In genomic region chrIV:8986761-8987316, ce11 we compare ENCODE assay signal across 3 worm cellular contexts.
TF ChIP-seq lines count a peak whose summit lies in the region.

TSS of gene bre-1 (plus strand) at chrIV:8987266.

TF ChIP-seq in whole organism, L2 larva, 48 proteins besides CTCF, POLR2A, EP300 and RAD21 (continued from another document):
- no peak for TF ChIP-seq nhr-237 (tag; optimal IDR thresholded peaks at IDR 0.05; lab: Kevin White, UChicago)

TF ChIP-seq in whole organism, L4 larva, 104 proteins besides CTCF, POLR2A, EP300 and RAD21 (continued from another document):
- TF ChIP-seq nhr-11 (tag; optimal IDR thresholded peaks at IDR 0.05; lab: Kevin White, UChicago) (no peak), lin-15B (tag; optimal IDR thresholded peaks at IDR 0.05; lab: Kevin White, UChicago) (no peak), F44E2.7 (GFP tag; IDR thresholded peaks at IDR 0.05; lab: Robert Waterston, UW) (no peak), mep-1 (tag; optimal IDR thresholded peaks at IDR 0.05; lab: Kevin White, UChicago) (no peak), daf-16 (GFP tag; optimal IDR thresholded peaks at IDR 0.05; lab: Kevin White, UChicago) (no peak), daf-16 (tag; optimal IDR thresholded peaks at IDR 0.05; lab: Kevin White, UChicago) (peak; percentile 49)

TF ChIP-seq in whole organism, late embryonic, 69 proteins besides CTCF, POLR2A, EP300 and RAD21 (continued from another document):
- TF ChIP-seq C08G9.2 (tag; optimal IDR thresholded peaks at IDR 0.05; lab: Kevin White, UChicago) (no peak), unc-3 (GFP tag; conservative IDR thresholded peaks at IDR 0.05; lab: Robert Waterston, UW) (no peak), unc-3 (tag; optimal IDR thresholded peaks at IDR 0.05; lab: Kevin White, UChicago) (no peak), odd-2 (tag; optimal IDR thresholded peaks at IDR 0.05; lab: Kevin White, UChicago) (no peak), ztf-16 (tag; optimal IDR thresholded peaks at IDR 0.05; lab: Kevin White, UChicago) (no peak), ahr-1 (tag; optimal IDR thresholded peaks at IDR 0.05; lab: Kevin White, UChicago) (no peak), pat-9 (tag; optimal IDR thresholded peaks at IDR 0.05; lab: Kevin White, UChicago) (no peak), dve-1 (tag; optimal IDR thresholded peaks at IDR 0.05; lab: Kevin White, UChicago) (no peak), ceh-14 (tag; optimal IDR thresholded peaks at IDR 0.05; lab: Kevin White, UChicago) (no peak), lin-11 (tag; optimal IDR thresholded peaks at IDR 0.05; lab: Kevin White, UChicago) (no peak), hlh-8 (tag; optimal IDR thresholded peaks at IDR 0.05; lab: Kevin White, UChicago) (no peak), eyg-1 (tag; optimal IDR thresholded peaks at IDR 0.05; lab: Kevin White, UChicago) (no peak), sox-2 (GFP tag; IDR thresholded peaks at IDR 0.05; lab: Robert Waterston, UW) (no peak)
